Worm (Caenorhabditis elegans) whole organism, young adult: ENCODE measurements around the gene W02F12.2.

Experiments used
- F39B2.1 ChIP-seq: fragments of 200-800 bp; sonication (Bioruptor generic); IDR thresholded peaks from 2 replicates; pipeline ENCODE4 v1.3.6; 2022; ENCODE audit warnings: missing genetic modification reagents, missing genetic modification characterization, missing compliant biosample characterization
- K12H6.12 ChIP-seq: fragments of 200-800 bp; sonication (Bioruptor generic); optimal IDR thresholded peaks from 2 replicates; lab custom pipeline; 2018; ENCODE audit warnings: mild to moderate bottlenecking, missing genetic modification characterization, missing compliant biosample characterization
- Y53G8AR.9 ChIP-seq: fragments of 200-800 bp; sonication (Bioruptor generic); conservative IDR thresholded peaks from 2 replicates; pipeline ENCODE4 v1.3.6; 2022; ENCODE audit warnings: missing genetic modification reagents, missing genetic modification characterization, missing compliant biosample characterization
- atf-7 ChIP-seq: sonication (generic microtip); optimal IDR thresholded peaks from 2 replicates; lab custom pipeline; 2017; ENCODE audit warnings: mild to moderate bottlenecking, missing genetic modification characterization, missing compliant biosample characterization
- attf-3 ChIP-seq: fragments of 200-800 bp; sonication (Bioruptor generic); conservative IDR thresholded peaks from 2 replicates; pipeline ENCODE4 v1.3.6; 2022; ENCODE audit warnings: missing genetic modification reagents, missing genetic modification characterization, missing compliant biosample characterization
- attf-5 ChIP-seq: fragments of 200-800 bp; sonication (Bioruptor generic); optimal IDR thresholded peaks from 2 replicates; lab custom pipeline; 2018; ENCODE audit warnings: mild to moderate bottlenecking, missing genetic modification characterization, missing compliant biosample characterization
- cebp-1 ChIP-seq, 2 experiments: fragments of 200-800 bp in 1 of 2; sonication (Bioruptor generic) in 1 of 2; sonication (generic microtip) in 1 of 2; IDR thresholded peaks in 1 of 2; optimal IDR thresholded peaks in 1 of 2; 2 replicates each; pipeline versions ENCODE4 v1.3.6 to Lab custom; 2017 to 2022; ENCODE audit warnings: missing compliant biosample characterization in 2 of 2, missing genetic modification characterization in 2 of 2, mild to moderate bottlenecking in 1 of 2, missing genetic modification reagents in 1 of 2, moderate library complexity in 1 of 2
- cebp-2 ChIP-seq: fragments of 200-800 bp; sonication (Bioruptor generic); IDR thresholded peaks from 2 replicates; pipeline ENCODE4 v1.3.6; 2022; ENCODE audit warnings: missing genetic modification characterization, missing compliant biosample characterization
- ceh-27 ChIP-seq: fragments of 200-800 bp; sonication (Bioruptor generic); optimal IDR thresholded peaks from 2 replicates; lab custom pipeline; 2018; ENCODE audit warnings: mild to moderate bottlenecking, missing genetic modification characterization, moderate library complexity, missing compliant biosample characterization
- chd-7 ChIP-seq: sonication (generic microtip); optimal IDR thresholded peaks from 2 replicates; lab custom pipeline; 2016; ENCODE audit warnings: mild to moderate bottlenecking, missing genetic modification characterization, moderate library complexity, missing compliant biosample characterization
- dox-1 ChIP-seq: fragments of 200-800 bp; sonication (Bioruptor generic); IDR thresholded peaks from 2 replicates; pipeline ENCODE4 v1.3.6; 2022; ENCODE audit warnings: missing genetic modification reagents, missing genetic modification characterization, missing compliant biosample characterization
- efl-1 ChIP-seq: fragments of 150-350 bp; optimal IDR thresholded peaks from 2 replicates; lab custom pipeline; 2014; ENCODE audit warnings: missing biosample characterization, missing genetic modification reagents, missing genetic modification characterization
- egl-44 ChIP-seq: fragments of 200-800 bp; sonication (Bioruptor generic); IDR thresholded peaks from 2 replicates; pipeline ENCODE4 v1.3.6; 2022; ENCODE audit warnings: missing genetic modification reagents, missing genetic modification characterization, missing compliant biosample characterization
- egrh-3 ChIP-seq: fragments of 200-800 bp; sonication (Bioruptor generic); IDR thresholded peaks from 2 replicates; pipeline ENCODE4 v1.3.6; 2022; ENCODE audit warnings: missing genetic modification reagents, missing genetic modification characterization, missing compliant biosample characterization
- hmg-1.2 ChIP-seq: fragments of 200-800 bp; sonication (Bioruptor generic); IDR thresholded peaks from 2 replicates; pipeline ENCODE4 v1.3.6; 2022; ENCODE audit warnings: missing genetic modification reagents, missing genetic modification characterization, missing compliant biosample characterization
- hsf-1 ChIP-seq: fragments of 200-800 bp; sonication (Bioruptor generic); IDR thresholded peaks from 2 replicates; pipeline ENCODE4 v1.3.6; 2022; ENCODE audit warnings: missing genetic modification reagents, missing genetic modification characterization, missing compliant biosample characterization
- let-607 ChIP-seq, 2 experiments: fragments of 200-800 bp in 1 of 2; sonication (Bioruptor generic) in 1 of 2; sonication (generic microtip) in 1 of 2; optimal IDR thresholded peaks; 2 replicates each; lab custom pipeline; 2016 to 2018; ENCODE audit warnings: mild to moderate bottlenecking in 2 of 2, missing compliant biosample characterization in 2 of 2, missing genetic modification characterization in 2 of 2, moderate library complexity in 2 of 2, missing genotype in 1 of 2
- lin-40 ChIP-seq: sonication (generic microtip); optimal IDR thresholded peaks from 2 replicates; lab custom pipeline; 2016; ENCODE audit warnings: missing genetic modification characterization, mild to moderate bottlenecking, missing compliant biosample characterization, missing genotype, missing genetic modification reagents
- lir-1 ChIP-seq: fragments of 200-800 bp; sonication (Bioruptor generic); conservative IDR thresholded peaks from 2 replicates; pipeline ENCODE4 v1.3.6; 2022; ENCODE audit warnings: missing genetic modification reagents, missing genetic modification characterization, missing compliant biosample characterization
- mcd-1 ChIP-seq: fragments of 200-800 bp; sonication (Bioruptor generic); IDR thresholded peaks from 2 replicates; pipeline ENCODE4 v1.3.6; 2022; ENCODE audit warnings: missing genetic modification reagents, missing genetic modification characterization, missing compliant biosample characterization
- mel-28 ChIP-seq: sonication (generic microtip); optimal IDR thresholded peaks from 2 replicates; lab custom pipeline; 2016; ENCODE audit warnings: borderline replicate concordance, mild to moderate bottlenecking, missing genetic modification characterization, missing compliant biosample characterization
- nhr-27 ChIP-seq: fragments of 200-800 bp; sonication (Bioruptor generic); optimal IDR thresholded peaks from 2 replicates; lab custom pipeline; 2018; ENCODE audit warnings: mild to moderate bottlenecking, missing genetic modification characterization, moderate library complexity, missing compliant biosample characterization
- nhr-90 ChIP-seq: sonication (generic microtip); optimal IDR thresholded peaks from 2 replicates; lab custom pipeline; 2016; ENCODE audit warnings: missing genotype, mild to moderate bottlenecking, missing genetic modification characterization, missing compliant biosample characterization
- rcor-1 ChIP-seq: fragments of 200-800 bp; sonication (Bioruptor generic); IDR thresholded peaks from 2 replicates; pipeline ENCODE4 v1.3.6; 2022; ENCODE audit warnings: missing genetic modification reagents, missing genetic modification characterization, missing compliant biosample characterization
- repo-1 ChIP-seq: sonication (generic microtip); optimal IDR thresholded peaks from 2 replicates; lab custom pipeline; 2017; ENCODE audit warnings: mild to moderate bottlenecking, missing genetic modification characterization, missing compliant biosample characterization
- sdz-38 ChIP-seq: sonication (generic microtip); optimal IDR thresholded peaks from 2 replicates; lab custom pipeline; 2016; ENCODE audit warnings: missing genotype, missing genetic modification characterization, missing compliant biosample characterization
- snpc-4 ChIP-seq, 5 experiments: fragments of 150-350 bp in 1 of 5; sonication (generic microtip) in 4 of 5; optimal IDR thresholded peaks; 2 replicates each; lab custom pipeline; 2014 to 2018; ENCODE audit warnings: missing genetic modification characterization in 5 of 5, missing biosample characterization in 3 of 5, antibody characterized with exemption in 2 of 5, mild to moderate bottlenecking in 2 of 5, missing compliant biosample characterization in 2 of 5, missing genotype in 2 of 5, moderate library complexity in 2 of 5, missing genetic modification reagents in 1 of 5
- somi-1 ChIP-seq: fragments of 200-800 bp; sonication (Bioruptor generic); optimal IDR thresholded peaks from 2 replicates; lab custom pipeline; 2018; ENCODE audit warnings: mild to moderate bottlenecking, missing genetic modification characterization, missing compliant biosample characterization
- sptf-2 ChIP-seq: fragments of 200-800 bp; sonication (Bioruptor generic); optimal IDR thresholded peaks from 2 replicates; lab custom pipeline; 2018; ENCODE audit warnings: mild to moderate bottlenecking, missing genetic modification characterization, missing compliant biosample characterization
- zfh-2 ChIP-seq: fragments of 200-800 bp; sonication (Bioruptor generic); conservative IDR thresholded peaks from 2 replicates; pipeline ENCODE4 v1.3.6; 2022; ENCODE audit warnings: missing genetic modification reagents, missing genetic modification characterization, missing compliant biosample characterization
- ztf-18 ChIP-seq: sonication (generic microtip); optimal IDR thresholded peaks from 2 replicates; lab custom pipeline; 2016; ENCODE audit warnings: missing genotype, mild to moderate bottlenecking, missing genetic modification characterization, missing compliant biosample characterization
- ztf-28 ChIP-seq: fragments of 200-800 bp; sonication (Bioruptor generic); IDR thresholded peaks from 2 replicates; pipeline ENCODE4 v1.3.6; 2022; ENCODE audit warnings: missing genetic modification reagents, missing genetic modification characterization, missing compliant biosample characterization

W02F12.2 gene

ce11 chrV:6662505-6662904, 34.9 kb downstream of the W02F12.2 start:
- 0 out of 2 replicates have a peak, but pooled peaks have one; percentile 16 for TF ChIP-seq hmg-1.2 (GFP tag; lab: Robert Waterston, UW)
- TF ChIP-seq egrh-3, result no peak
- TF ChIP-seq atf-7, result no peak

- TF ChIP-seq repo-1 (tag; lab: Kevin White, UChicago) (peak; percentile 23), rcor-1 (GFP tag; lab: Robert Waterston, UW) (no peak), hsf-1 (GFP tag; lab: Robert Waterston, UW) (0 out of 2 replicates have a peak, but pooled peaks have one; percentile 25)
Measured at ce11 chrV:6661658-6662057, 35.8 kb downstream of the W02F12.2 start.

- no peak for TF ChIP-seq egrh-3
- no peak for TF ChIP-seq cebp-2 (GFP tag; lab: Robert Waterston, UW)
- TF ChIP-seq lir-1, result no peak
- no peak for TF ChIP-seq F39B2.1 (GFP tag; lab: Robert Waterston, UW)
- no peak for TF ChIP-seq let-607 (tag; optimal IDR thresholded peaks at IDR 0.05; lab: Kevin White, UChicago)
- TF ChIP-seq ztf-28, result no peak
Measured at ce11 chrV:6659533-6659932, 37.9 kb downstream of the W02F12.2 start.

- TF ChIP-seq lin-40 (tag; lab: Kevin White, UChicago) (peak; percentile 6), attf-3 (GFP tag; lab: Robert Waterston, UW) (no peak), cebp-1 (GFP tag; IDR thresholded peaks at IDR 0.05; lab: Robert Waterston, UW) (no peak), cebp-1 (tag; optimal IDR thresholded peaks at IDR 0.05; lab: Kevin White, UChicago) (peak; percentile 64), ztf-18 (tag; lab: Kevin White, UChicago) (no peak), K12H6.12 (tag; lab: Kevin White, UChicago) (peak; percentile 46), nhr-90 (tag; lab: Kevin White, UChicago) (no peak), egrh-3 (0 out of 2 replicates have a peak, but pooled peaks have one; percentile 12), mel-28 (no peak), dox-1 (peak; percentile 31; the same call in 1 of the 2 replicates), egl-44 (0 out of 2 replicates have a peak, but pooled peaks have one; percentile 21), nhr-27 (tag; lab: Kevin White, UChicago) (no peak), Y53G8AR.9 (GFP tag; lab: Robert Waterston, UW) (no peak), ceh-27 (GFP tag; lab: Kevin White, UChicago) (peak; percentile 21), sptf-2 (GFP tag; lab: Kevin White, UChicago) (no peak), attf-5 (GFP tag; lab: Kevin White, UChicago) (peak; percentile 28), hmg-1.2 (GFP tag; lab: Robert Waterston, UW) (peak; percentile 28; the same call in 1 of the 2 replicates), mcd-1 (GFP tag; lab: Robert Waterston, UW) (peak; percentile 29; the same call in 1 of the 2 replicates), snpc-4 (GFP tag; optimal IDR thresholded peaks at IDR 0.05; lab: Kevin White, UChicago) (no peak), snpc-4 (tag; optimal IDR thresholded peaks at IDR 0.05; lab: Kevin White, UChicago) (peak in 2 of 4 experiments; percentile 7 to 35), efl-1 (GFP tag; lab: Kevin White, UChicago) (no peak), sdz-38 (tag; lab: Kevin White, UChicago) (no peak), ztf-28 (no peak), chd-7 (tag; lab: Kevin White, UChicago) (peak; percentile 32), zfh-2 (GFP tag; lab: Robert Waterston, UW) (peak; percentile 91), somi-1 (peak; percentile 11)
Measured at ce11 chrV:6658765-6659164, 38.7 kb downstream of the W02F12.2 start.
